Worm (Caenorhabditis elegans) whole organism, late embryonic: Measurements from ENCODE around the gene sel-8.

ENCODE experiments used
- ceh-2 ChIP-seq: sonication (generic microtip); optimal IDR thresholded peaks from 2 replicates; lab custom pipeline; 2016; ENCODE audit warnings: missing genotype, missing genetic modification characterization, missing compliant biosample characterization
- ceh-22 ChIP-seq: sonication (generic microtip); optimal IDR thresholded peaks from 2 replicates; lab custom pipeline; 2017; ENCODE audit warnings: missing biosample characterization, missing genetic modification characterization
- ceh-34 ChIP-seq: sonication (generic microtip); optimal IDR thresholded peaks from 2 replicates; lab custom pipeline; 2016; ENCODE audit warnings: mild to moderate bottlenecking, missing genetic modification characterization, missing compliant biosample characterization
- ceh-45 ChIP-seq: fragments of 200-800 bp; sonication (Bioruptor generic); IDR thresholded peaks from 2 replicates; pipeline ENCODE4 v1.3.6; 2022; ENCODE audit warnings: missing genetic modification reagents, missing genetic modification characterization, missing compliant biosample characterization
- ceh-6 ChIP-seq: fragments of 200-800 bp; sonication (Bioruptor generic); optimal IDR thresholded peaks from 2 replicates; lab custom pipeline; 2018; ENCODE audit warnings: mild to moderate bottlenecking, missing genetic modification characterization, missing compliant biosample characterization
- ceh-9 ChIP-seq: sonication (generic microtip); optimal IDR thresholded peaks from 2 replicates; lab custom pipeline; 2016; ENCODE audit warnings: mild to moderate bottlenecking, missing genetic modification characterization, inconsistent platforms, missing compliant biosample characterization
- dve-1 ChIP-seq: sonication (generic microtip); optimal IDR thresholded peaks from 2 replicates; lab custom pipeline; 2017; ENCODE audit warnings: antibody characterized with exemption, mild to moderate bottlenecking, missing genetic modification characterization, missing compliant biosample characterization
- fkh-10 ChIP-seq: fragments of 150-350 bp; optimal IDR thresholded peaks from 2 replicates; lab custom pipeline; 2014; ENCODE audit warnings: missing biosample characterization, missing genetic modification reagents, missing genetic modification characterization
- hlh-30 ChIP-seq: sonication (generic microtip); optimal IDR thresholded peaks from 2 replicates; lab custom pipeline; 2017; ENCODE audit warnings: antibody characterized with exemption, missing genetic modification characterization, missing compliant biosample characterization; ENCODE audit not compliant: insufficient read depth
- lim-6 ChIP-seq: sonication (generic microtip); optimal IDR thresholded peaks from 2 replicates; lab custom pipeline; 2016; ENCODE audit warnings: missing genetic modification characterization, missing compliant biosample characterization
- lin-11 ChIP-seq: fragments of 200-800 bp; sonication (Bioruptor generic); optimal IDR thresholded peaks from 2 replicates; lab custom pipeline; 2018; ENCODE audit warnings: mild to moderate bottlenecking, missing genetic modification characterization, missing compliant biosample characterization
- pha-4 ChIP-seq: fragments of 150-350 bp; optimal IDR thresholded peaks from 2 replicates; lab custom pipeline; 2018; ENCODE audit warnings: missing biosample characterization, missing genetic modification reagents, missing genetic modification characterization
- pqm-1 ChIP-seq: sonication (generic microtip); optimal IDR thresholded peaks from 2 replicates; lab custom pipeline; 2016; ENCODE audit warnings: missing genetic modification characterization, missing compliant biosample characterization
- tbx-2 ChIP-seq: sonication (generic microtip); optimal IDR thresholded peaks from 2 replicates; lab custom pipeline; 2016; ENCODE audit warnings: missing genetic modification characterization, missing compliant biosample characterization

DNA sequence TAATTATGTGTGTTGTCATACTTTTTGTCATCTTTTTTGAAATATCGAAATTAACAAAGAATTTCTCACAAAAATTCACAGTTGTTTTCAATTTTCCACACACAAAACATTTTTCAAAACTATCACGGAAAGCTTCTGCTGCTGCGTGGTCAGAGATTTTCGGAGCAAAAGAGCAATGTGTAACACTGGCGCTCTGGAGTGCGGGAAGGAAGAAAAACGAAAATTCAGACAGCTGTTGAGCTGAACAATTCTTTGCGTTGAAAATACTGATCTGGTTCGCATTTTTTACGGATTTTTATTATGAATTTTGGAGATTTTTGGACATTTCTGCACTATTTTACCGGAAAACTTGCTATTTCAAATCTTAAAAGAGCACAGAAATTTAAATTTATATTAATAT is 16.7 kb upstream of the sel-8 start:
- TF ChIP-seq tbx-2, result no peak
- no peak for TF ChIP-seq ceh-9
- no peak for TF ChIP-seq ceh-22 (tag; lab: Kevin White, UChicago)
- no peak for TF ChIP-seq lim-6 (tag; lab: Kevin White, UChicago)
- TF ChIP-seq pha-4 (tag; lab: Kevin White, UChicago), result no peak
- TF ChIP-seq ceh-34 (tag; lab: Kevin White, UChicago), result no peak
- no peak for TF ChIP-seq lin-11 (tag; lab: Kevin White, UChicago)
- TF ChIP-seq ceh-6 (GFP tag; lab: Kevin White, UChicago), result no peak
- no peak for TF ChIP-seq ceh-2 (tag; lab: Kevin White, UChicago)
- TF ChIP-seq pqm-1, result no peak
- TF ChIP-seq dve-1 (tag; lab: Kevin White, UChicago), result no peak
- no peak for TF ChIP-seq ceh-45
- no peak for TF ChIP-seq fkh-10 (GFP tag; lab: Kevin White, UChicago)
- TF ChIP-seq hlh-30 (tag; lab: Kevin White, UChicago), result no peak
